Fruit fly (Drosophila melanogaster) whole organism, prepupa: ENCODE results near the gene Osi13.

Source experiments
- Blimp-1 ChIP-seq: fragments of 200-800 bp; sonication (Bioruptor generic); optimal IDR thresholded peaks from 3 replicates; lab custom pipeline; 2017; ENCODE audit warnings: missing biosample characterization, missing genetic modification characterization, mild to moderate bottlenecking, moderate library complexity, missing genetic modification reagents
- CG10631 ChIP-seq: fragments of 200-800 bp; sonication (Bioruptor generic); optimal IDR thresholded peaks from 2 replicates; lab custom pipeline; 2016; ENCODE audit warnings: missing biosample characterization, missing genetic modification characterization
- CG11902 ChIP-seq: fragments of 200-800 bp; sonication (Bioruptor generic); optimal IDR thresholded peaks from 3 replicates; lab custom pipeline; 2016; ENCODE audit warnings: missing biosample characterization, missing genetic modification characterization
- CG15336 ChIP-seq: fragments of 200-800 bp; sonication (Bioruptor generic); IDR thresholded peaks from 2 replicates; pipeline ENCODE4 v1.3.6; 2022; ENCODE audit warnings: missing biosample characterization, missing genetic modification characterization
- CG1621 ChIP-seq: fragments of 200-800 bp; sonication (Bioruptor generic); optimal IDR thresholded peaks from 3 replicates; lab custom pipeline; 2018; ENCODE audit warnings: missing biosample characterization, mild to moderate bottlenecking, missing genetic modification characterization
- CG3032 ChIP-seq: fragments of 200-800 bp; optimal IDR thresholded peaks from 2 replicates; lab custom pipeline; 2019; ENCODE audit warnings: missing biosample characterization, mild to moderate bottlenecking, missing genetic modification characterization, moderate library complexity
- CG31627 ChIP-seq: fragments of 200-800 bp; sonication (Bioruptor generic); optimal IDR thresholded peaks from 3 replicates; lab custom pipeline; 2016; ENCODE audit warnings: missing biosample characterization, missing genetic modification characterization
- CG32006 ChIP-seq: fragments of 200-800 bp; sonication (Bioruptor generic); optimal IDR thresholded peaks from 3 replicates; lab custom pipeline; 2017; ENCODE audit warnings: missing biosample characterization, mild to moderate bottlenecking, missing genetic modification characterization
- CG4318 ChIP-seq: fragments of 200-800 bp; sonication (Bioruptor generic); optimal IDR thresholded peaks from 3 replicates; lab custom pipeline; 2017; ENCODE audit warnings: missing biosample characterization, mild to moderate bottlenecking, missing genetic modification characterization
- CG6276 ChIP-seq: fragments of 200-800 bp; sonication (Bioruptor generic); optimal IDR thresholded peaks from 2 replicates; lab custom pipeline; 2017; ENCODE audit warnings: missing biosample characterization, mild to moderate bottlenecking, missing genetic modification characterization
- CG6808 ChIP-seq: fragments of 200-800 bp; sonication (Bioruptor generic); optimal IDR thresholded peaks from 3 replicates; lab custom pipeline; 2017; ENCODE audit warnings: missing biosample characterization, missing genetic modification characterization, mild to moderate bottlenecking, moderate library complexity, missing genetic modification reagents
- CG6854 ChIP-seq: fragments of 200-800 bp; sonication (Bioruptor generic); optimal IDR thresholded peaks from 2 replicates; lab custom pipeline; 2017; ENCODE audit warnings: missing biosample characterization, mild to moderate bottlenecking, missing genetic modification characterization
- CG7368 ChIP-seq: fragments of 200-800 bp; sonication (Bioruptor generic); optimal IDR thresholded peaks from 3 replicates; lab custom pipeline; 2016; ENCODE audit warnings: missing biosample characterization, missing genetic modification characterization
- CG8119 ChIP-seq: fragments of 200-800 bp; sonication (Bioruptor generic); IDR thresholded peaks from 3 replicates; pipeline ENCODE4 v1.3.6; 2022; ENCODE audit warnings: missing biosample characterization, missing genetic modification characterization
- CG8632 ChIP-seq: fragments of 200-800 bp; sonication (Bioruptor generic); optimal IDR thresholded peaks from 3 replicates; lab custom pipeline; 2016; ENCODE audit warnings: missing biosample characterization, missing genetic modification characterization
- CG9139 ChIP-seq: fragments of 200-800 bp; sonication (Bioruptor generic); optimal IDR thresholded peaks from 3 replicates; lab custom pipeline; 2017; ENCODE audit warnings: missing biosample characterization, mild to moderate bottlenecking, missing genetic modification characterization
- Eip75B ChIP-seq: fragments of 200-800 bp; sonication (Bioruptor generic); optimal IDR thresholded peaks from 3 replicates; lab custom pipeline; 2016; ENCODE audit warnings: missing biosample characterization, missing genetic modification characterization
- Eip78C ChIP-seq: fragments of 200-800 bp; sonication (Bioruptor generic); peaks from one replicate; lab custom pipeline; 2016; ENCODE audit warnings: missing biosample characterization, missing genetic modification characterization
- Ets21C ChIP-seq: fragments of 200-800 bp; sonication (Bioruptor generic); optimal IDR thresholded peaks from 3 replicates; lab custom pipeline; 2016; ENCODE audit warnings: missing biosample characterization, missing genetic modification characterization
- Ets96B ChIP-seq: fragments of 200-800 bp; optimal IDR thresholded peaks from 2 replicates; lab custom pipeline; 2019; ENCODE audit warnings: missing biosample characterization, mild to moderate bottlenecking, missing genetic modification characterization, moderate library complexity
- Hr38 ChIP-seq: sonication (Bioruptor generic); optimal IDR thresholded peaks from 2 replicates; lab custom pipeline; 2016; ENCODE audit warnings: missing biosample characterization, missing genetic modification characterization
- Hr4 ChIP-seq: fragments of 200-800 bp; sonication (Bioruptor generic); optimal IDR thresholded peaks from 3 replicates; lab custom pipeline; 2016; ENCODE audit warnings: missing biosample characterization, missing genetic modification characterization
- Sox102F ChIP-seq: fragments of 200-800 bp; sonication (Bioruptor generic); optimal IDR thresholded peaks from 2 replicates; lab custom pipeline; 2016; ENCODE audit warnings: missing biosample characterization, mild to moderate bottlenecking, missing genetic modification characterization
- Sox14 ChIP-seq: fragments of 200-800 bp; sonication (Bioruptor generic); optimal IDR thresholded peaks from 3 replicates; lab custom pipeline; 2016; ENCODE audit warnings: missing biosample characterization, missing genetic modification characterization
- acj6 ChIP-seq: fragments of 200-800 bp; sonication (Bioruptor generic); optimal IDR thresholded peaks from 3 replicates; lab custom pipeline; 2016; ENCODE audit warnings: missing biosample characterization, missing genetic modification characterization
- cyc ChIP-seq: fragments of 200-800 bp; sonication (Bioruptor generic); optimal IDR thresholded peaks from 3 replicates; lab custom pipeline; 2016; ENCODE audit warnings: missing biosample characterization, missing genetic modification characterization
- dac ChIP-seq: fragments of 200-800 bp; sonication (Bioruptor generic); optimal IDR thresholded peaks from 2 replicates; lab custom pipeline; 2017; ENCODE audit warnings: missing biosample characterization, mild to moderate bottlenecking, missing genetic modification characterization
- eg ChIP-seq: fragments of 200-800 bp; sonication (Bioruptor generic); IDR thresholded peaks from 3 replicates; pipeline ENCODE4 v1.3.6; 2022; ENCODE audit warnings: missing biosample characterization, missing genetic modification characterization
- pdm3 ChIP-seq: fragments of 200-800 bp; sonication (Bioruptor generic); optimal IDR thresholded peaks from 3 replicates; lab custom pipeline; 2016; ENCODE audit warnings: missing biosample characterization, missing genetic modification characterization
- salr ChIP-seq, 2 experiments: fragments of 200-800 bp; sonication (Bioruptor generic); optimal IDR thresholded peaks; 3 replicates each; lab custom pipeline; 2016 to 2018; ENCODE audit warnings: missing biosample characterization in 2 of 2, missing genetic modification characterization in 2 of 2, mild to moderate bottlenecking in 1 of 2
- spab ChIP-seq: fragments of 200-800 bp; sonication (Bioruptor generic); optimal IDR thresholded peaks from 2 replicates; lab custom pipeline; 2017; ENCODE audit warnings: missing biosample characterization, mild to moderate bottlenecking, missing genetic modification characterization, missing genetic modification reagents
- ss ChIP-seq, 2 experiments: fragments of 200-800 bp; sonication (Bioruptor generic); optimal IDR thresholded peaks; 2 replicates in 1 of 2; 3 replicates in 1 of 2; lab custom pipeline; 2017 to 2018; ENCODE audit warnings: mild to moderate bottlenecking in 2 of 2, missing biosample characterization in 2 of 2, missing genetic modification characterization in 2 of 2, moderate library complexity in 1 of 2
- topi ChIP-seq: fragments of 200-800 bp; sonication (Bioruptor generic); optimal IDR thresholded peaks from 3 replicates; lab custom pipeline; 2016; ENCODE audit warnings: missing biosample characterization, missing genetic modification characterization
- vri ChIP-seq: fragments of 200-800 bp; sonication (Bioruptor generic); optimal IDR thresholded peaks from 3 replicates; lab custom pipeline; 2016; ENCODE audit warnings: missing biosample characterization, mild to moderate bottlenecking, missing genetic modification characterization

The Osi13 gene

DNA sequence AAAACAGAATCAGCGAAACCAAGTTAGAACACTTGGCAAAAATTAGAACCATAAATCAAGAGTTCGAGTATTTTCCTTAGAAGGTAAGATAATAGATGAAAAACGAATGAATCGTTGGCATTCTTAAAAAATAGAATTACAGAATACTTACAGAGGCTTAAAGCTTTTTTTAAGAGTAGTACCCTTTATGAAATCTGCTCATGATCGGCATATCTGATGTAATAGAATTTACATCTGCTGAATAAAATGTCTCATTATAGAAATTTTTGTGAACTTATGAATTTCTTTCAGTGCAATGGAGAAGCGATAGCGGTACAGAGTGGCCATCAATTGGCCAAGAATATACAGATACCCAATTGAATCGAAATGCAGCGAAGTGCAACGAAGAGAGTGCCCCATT lies at the start of gene Osi13:
TSS of gene Osi13 (plus strand) at position 301 of the 400 bp plus-strand sequence.
- peak; percentile 3 for TF ChIP-seq CG32006 (GFP tag; lab: Kevin White, UChicago)
- TF ChIP-seq CG8632 (GFP tag; lab: Kevin White, UChicago): no peak

DNA sequence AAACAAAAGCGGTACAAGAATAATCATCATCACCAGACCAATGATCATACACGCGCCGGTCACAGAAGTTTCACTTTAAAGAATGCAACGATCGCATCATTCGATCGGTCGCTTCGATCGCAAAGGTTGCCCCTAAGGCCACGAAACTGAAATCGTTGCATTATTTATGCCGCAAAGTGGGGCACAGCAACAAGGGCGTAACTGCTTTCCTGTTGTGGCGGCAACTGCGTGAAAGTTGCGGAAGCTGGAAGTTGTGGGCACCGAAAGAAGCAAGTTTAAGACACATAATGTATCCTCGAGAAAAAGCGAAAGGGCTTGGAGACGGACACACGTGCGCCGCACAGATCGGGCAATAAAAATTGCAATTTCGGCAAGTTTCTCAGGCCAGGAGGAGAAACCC lies 47.5 kb upstream of the Osi13 start:
- TF ChIP-seq CG6854 (GFP tag; lab: Kevin White, UChicago) (peak; percentile 55), Sox102F (GFP tag; lab: Kevin White, UChicago) (no peak), Blimp-1 (GFP tag; lab: Kevin White, UChicago) (peak; percentile 97)
- TF ChIP-seq, all 60 proteins: peak for 2

DNA sequence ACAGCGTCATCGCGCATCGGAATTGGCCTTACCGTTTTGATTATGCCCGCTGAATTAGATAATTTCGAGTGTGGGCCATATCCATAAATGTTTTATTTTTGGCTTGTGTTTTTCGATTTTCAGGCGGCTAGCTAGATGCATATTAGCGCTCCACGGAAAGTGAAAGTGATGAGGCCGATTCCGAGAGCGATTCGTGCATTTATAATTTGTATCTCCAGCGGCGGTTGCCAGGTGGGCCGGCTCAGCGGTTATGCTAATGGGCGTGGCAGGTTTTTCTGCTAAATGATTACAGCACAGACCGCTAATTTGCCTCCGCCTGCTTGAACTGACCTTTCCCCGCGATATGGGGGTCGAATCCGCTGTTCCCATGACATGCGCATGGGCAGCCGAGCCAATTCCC lies 46.6 kb upstream of the Osi13 start:
- no peak for TF ChIP-seq CG3032 (tag; lab: Kevin White, UChicago)
- TF ChIP-seq salr (GFP tag; optimal IDR thresholded peaks at IDR 0.05; lab: Kevin White, UChicago): no peak
- TF ChIP-seq Hr38 (GFP tag; lab: Kevin White, UChicago): no peak
- no peak for TF ChIP-seq Sox14
- TF ChIP-seq Ets96B (tag; lab: Kevin White, UChicago): no peak
- no peak for TF ChIP-seq CG6276 (GFP tag; lab: Kevin White, UChicago)
- TF ChIP-seq CG8119 (GFP tag; lab: Robert Waterston, UW): no peak
- no peak for TF ChIP-seq CG9139 (GFP tag; lab: Kevin White, UChicago)
- TF ChIP-seq CG32006 (GFP tag; lab: Kevin White, UChicago): no peak
- TF ChIP-seq CG7368 (GFP tag; lab: Kevin White, UChicago): no peak
- no peak for TF ChIP-seq Eip75B
- no peak for TF ChIP-seq dac
- no peak for TF ChIP-seq CG1621 (tag; lab: Kevin White, UChicago)
- no peak for TF ChIP-seq spab (GFP tag; lab: Kevin White, UChicago)
- no peak for TF ChIP-seq Ets21C (GFP tag; lab: Kevin White, UChicago)
- no peak for TF ChIP-seq CG4318 (GFP tag; lab: Kevin White, UChicago)
- no peak for TF ChIP-seq CG6808 (GFP tag; lab: Kevin White, UChicago)
- TF ChIP-seq CG15336 (GFP tag; lab: Robert Waterston, UW): no peak

DNA sequence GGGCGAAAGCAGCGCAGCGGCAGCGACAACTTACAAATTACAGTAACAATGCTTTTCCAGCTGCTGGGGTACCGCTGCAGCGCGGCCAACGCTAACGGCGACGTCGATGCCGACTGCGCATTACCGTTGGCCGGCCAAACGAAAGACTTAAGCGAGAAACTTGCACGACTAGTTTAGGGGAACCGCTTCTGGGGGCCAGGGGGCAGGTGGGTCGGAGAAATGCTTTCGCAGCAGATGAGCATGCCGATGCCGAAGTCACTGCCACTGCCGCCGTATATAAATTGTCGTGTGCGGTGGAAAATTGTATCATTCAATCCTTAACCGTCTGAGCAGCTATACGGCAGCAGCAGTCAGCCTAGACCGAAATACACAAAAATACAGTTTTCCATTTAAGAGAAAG lies 42.8 kb upstream of the Osi13 start, which contains the start of gene Osi7:
TSS of gene Osi7 (plus strand) at position 301 of the 400 bp plus-strand sequence.
- TF ChIP-seq acj6 (GFP tag; lab: Kevin White, UChicago) (no peak), eg (GFP tag; lab: Robert Waterston, UW) (0 out of 3 replicates have a peak, but pooled peaks have one; percentile 9), Eip78C (GFP tag; lab: Kevin White, UChicago) (peak; percentile 20)
- TF ChIP-seq, all 60 proteins: peak for 2

DNA sequence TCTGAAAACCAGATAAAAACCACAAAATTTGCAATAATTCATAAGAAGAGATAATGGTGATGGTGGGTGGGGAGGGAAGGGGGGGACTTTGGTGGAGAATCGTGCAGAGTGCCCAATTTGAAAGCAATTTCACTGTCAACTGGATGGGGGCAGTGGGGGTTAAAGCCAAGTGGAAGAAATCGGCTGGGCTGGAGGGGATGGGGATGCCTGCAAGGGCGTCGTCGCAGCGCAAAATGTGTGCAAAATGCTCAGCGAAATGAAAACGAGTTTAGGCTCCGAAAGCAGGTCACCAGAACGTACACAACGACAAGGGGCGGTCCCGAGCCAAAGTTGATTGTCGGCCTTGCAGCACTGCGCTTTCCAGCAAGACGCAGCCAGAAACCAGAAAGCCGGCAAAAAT lies 38.7 kb upstream of the Osi13 start:
- peak; percentile 96 for TF ChIP-seq Blimp-1 (GFP tag; lab: Kevin White, UChicago)
- no peak for TF ChIP-seq CG32006 (GFP tag; lab: Kevin White, UChicago)
- peak; percentile 89 for TF ChIP-seq CG6854 (GFP tag; lab: Kevin White, UChicago)
- TF ChIP-seq pdm3 (GFP tag; lab: Kevin White, UChicago): no peak

DNA sequence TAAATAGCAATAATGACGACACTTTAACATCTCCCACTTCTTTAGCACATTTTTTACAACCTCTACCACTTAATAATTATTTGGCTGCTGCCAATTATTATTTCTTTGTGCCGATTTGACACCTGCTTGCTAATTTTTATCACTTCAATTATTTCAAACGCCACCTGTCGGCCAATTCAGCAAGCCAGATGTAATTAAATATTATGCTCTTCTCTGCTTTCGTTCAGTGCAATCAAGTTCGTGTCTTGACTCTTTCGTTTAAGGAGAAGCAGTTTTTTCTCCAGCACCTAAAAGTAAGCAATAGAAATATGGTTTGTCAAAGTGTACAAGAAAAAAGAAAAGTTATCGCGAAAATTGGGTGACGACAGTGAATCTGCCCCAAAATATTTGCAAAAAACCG lies 37.1 kb upstream of the Osi13 start:
- TF ChIP-seq Ets21C (GFP tag; lab: Kevin White, UChicago) (no peak), CG11902 (no peak), CG3032 (tag; lab: Kevin White, UChicago) (no peak), vri (GFP tag; lab: Kevin White, UChicago) (no peak), CG8119 (GFP tag; lab: Robert Waterston, UW) (no peak), eg (GFP tag; lab: Robert Waterston, UW) (no peak), CG31627 (GFP tag; lab: Kevin White, UChicago) (no peak), CG6808 (GFP tag; lab: Kevin White, UChicago) (no peak), CG15336 (GFP tag; lab: Robert Waterston, UW) (no peak), cyc (GFP tag; lab: Kevin White, UChicago) (no peak), Sox14 (no peak), Hr4 (GFP tag; lab: Kevin White, UChicago) (no peak), CG10631 (GFP tag; lab: Kevin White, UChicago) (no peak), topi (no peak), ss (GFP tag; optimal IDR thresholded peaks at IDR 0.05; lab: Kevin White, UChicago) (no peak)
